Worm (Caenorhabditis elegans): ENCODE results near the gene srt-29.

DNA sequence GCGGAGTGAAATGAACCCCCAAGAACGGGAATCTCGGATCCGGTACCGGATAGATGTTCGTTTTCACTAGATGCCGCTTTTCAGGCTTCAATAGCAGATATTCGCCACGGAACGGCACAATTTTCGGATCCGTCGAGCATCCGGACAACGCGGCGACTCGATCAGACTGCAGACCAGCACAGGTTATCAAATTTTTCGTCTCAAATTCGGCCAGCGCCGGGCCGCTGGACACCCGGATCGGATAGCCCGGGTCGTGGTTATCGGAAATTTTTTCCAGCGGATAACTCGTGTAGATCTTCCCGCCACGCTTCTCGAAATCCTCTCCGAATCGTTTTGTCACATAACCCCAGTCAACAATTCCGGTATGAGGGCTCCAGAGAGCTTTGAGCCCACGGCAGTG, 28.5 kb downstream of the srt-29 start:
- TF ChIP-seq W03F9.2 (tag; optimal IDR thresholded peaks at IDR 0.05): no peak
- TF ChIP-seq him-1 (tag; optimal IDR thresholded peaks at IDR 0.05): no peak
- no peak for TF ChIP-seq dao-5 (tag; optimal IDR thresholded peaks at IDR 0.05)
